Worm (Caenorhabditis elegans) whole organism, L2 larva: Measurements from ENCODE around the gene F16G10.10.
A peak's percentile ranks its signal among the peaks of the same experiment; 100 is the strongest.

Experiments
- C34F6.9 ChIP-seq: fragments of 150-350 bp; optimal IDR thresholded peaks from 2 replicates; lab custom pipeline; 2014; ENCODE audit warnings: missing biosample characterization, missing genetic modification characterization
- R02D3.7 ChIP-seq: fragments of 150-350 bp; optimal IDR thresholded peaks from 2 replicates; lab custom pipeline; 2014; ENCODE audit warnings: missing biosample characterization, missing genetic modification characterization
- Y55F3AM.14 ChIP-seq: fragments of 200-800 bp; sonication (Bioruptor generic); optimal IDR thresholded peaks from 2 replicates; lab custom pipeline; 2018; ENCODE audit warnings: mild to moderate bottlenecking, missing genetic modification characterization, missing compliant biosample characterization
- ZK546.5 ChIP-seq: sonication (generic microtip); optimal IDR thresholded peaks from 2 replicates; lab custom pipeline; 2017; ENCODE audit warnings: missing biosample characterization, missing genetic modification characterization
- alr-1 ChIP-seq: fragments of 150-350 bp; optimal IDR thresholded peaks from 2 replicates; lab custom pipeline; 2014; ENCODE audit warnings: missing biosample characterization, missing genetic modification characterization
- aly-2 ChIP-seq: fragments of 150-350 bp; optimal IDR thresholded peaks from 2 replicates; lab custom pipeline; 2014; ENCODE audit warnings: missing biosample characterization, missing genetic modification characterization
- ceh-16 ChIP-seq: fragments of 150-350 bp; optimal IDR thresholded peaks from 2 replicates; lab custom pipeline; 2014; ENCODE audit warnings: missing biosample characterization, missing genetic modification characterization
- crh-2 ChIP-seq: sonication (generic microtip); optimal IDR thresholded peaks from 2 replicates; lab custom pipeline; 2017; ENCODE audit warnings: missing biosample characterization, missing genetic modification characterization
- dmd-4 ChIP-seq: sonication (generic microtip); optimal IDR thresholded peaks from 2 replicates; lab custom pipeline; 2017; ENCODE audit warnings: missing biosample characterization, missing genetic modification characterization
- egl-27 ChIP-seq: sonication (generic microtip); optimal IDR thresholded peaks from 3 replicates; lab custom pipeline; 2017; ENCODE audit warnings: missing biosample characterization, missing genetic modification reagents, missing genetic modification characterization
- elt-3 ChIP-seq: sonication (generic microtip); optimal IDR thresholded peaks from 2 replicates; lab custom pipeline; 2017; ENCODE audit warnings: missing biosample characterization, missing genetic modification characterization
- fos-1 ChIP-seq: fragments of 150-350 bp; optimal IDR thresholded peaks from 2 replicates; lab custom pipeline; 2014; ENCODE audit warnings: missing biosample characterization, missing genetic modification characterization
- gmeb-1 ChIP-seq: fragments of 150-350 bp; optimal IDR thresholded peaks from 2 replicates; lab custom pipeline; 2014; ENCODE audit warnings: missing biosample characterization, missing genetic modification characterization
- lin-11 ChIP-seq: fragments of 150-350 bp; sonication (generic microtip); optimal IDR thresholded peaks from 2 replicates; lab custom pipeline; 2014; ENCODE audit warnings: missing biosample characterization, missing genetic modification characterization, inconsistent platforms, mixed read lengths
- lin-13 ChIP-seq: fragments of 150-350 bp; optimal IDR thresholded peaks from 2 replicates; lab custom pipeline; 2014; ENCODE audit warnings: missing biosample characterization, missing genetic modification reagents, missing genetic modification characterization
- lin-39 ChIP-seq: fragments of 150-350 bp; optimal IDR thresholded peaks from 2 replicates; lab custom pipeline; 2014; ENCODE audit warnings: missing biosample characterization, missing genetic modification reagents, missing genetic modification characterization
- lsy-2 ChIP-seq, 2 experiments: fragments of 150-350 bp in 1 of 2; sonication (generic microtip) in 1 of 2; optimal IDR thresholded peaks; 2 replicates each; lab custom pipeline; 2014 to 2017; ENCODE audit warnings: missing biosample characterization in 2 of 2, missing genetic modification characterization in 2 of 2
- mdl-1 ChIP-seq, 2 experiments: fragments of 150-350 bp in 1 of 2; sonication (generic microtip) in 1 of 2; optimal IDR thresholded peaks; 2 replicates each; lab custom pipeline; 2017; ENCODE audit warnings: missing biosample characterization in 2 of 2, missing genetic modification characterization in 2 of 2
- nhr-10 ChIP-seq: sonication (generic microtip); optimal IDR thresholded peaks from 2 replicates; lab custom pipeline; 2017; ENCODE audit warnings: missing biosample characterization, missing genetic modification characterization
- nhr-129 ChIP-seq: fragments of 150-350 bp; optimal IDR thresholded peaks from 2 replicates; lab custom pipeline; 2014; ENCODE audit warnings: missing biosample characterization, missing genetic modification characterization
- nhr-21 ChIP-seq: fragments of 150-350 bp; optimal IDR thresholded peaks from 2 replicates; lab custom pipeline; 2014; ENCODE audit warnings: missing biosample characterization, missing genetic modification characterization
- nhr-23 ChIP-seq: fragments of 150-350 bp; optimal IDR thresholded peaks from 2 replicates; lab custom pipeline; 2014; ENCODE audit warnings: missing biosample characterization, missing genetic modification reagents, missing genetic modification characterization
- nhr-237 ChIP-seq: fragments of 150-350 bp; optimal IDR thresholded peaks from 2 replicates; lab custom pipeline; 2014; ENCODE audit warnings: missing biosample characterization, missing genetic modification characterization
- nhr-77 ChIP-seq: fragments of 150-350 bp; optimal IDR thresholded peaks from 2 replicates; lab custom pipeline; 2014; ENCODE audit warnings: missing biosample characterization, missing genetic modification characterization
- sem-4 ChIP-seq: fragments of 150-350 bp; optimal IDR thresholded peaks from 2 replicates; lab custom pipeline; 2014; ENCODE audit warnings: missing biosample characterization, missing genetic modification reagents, missing genetic modification characterization
- skn-1 ChIP-seq: sonication (generic microtip); optimal IDR thresholded peaks from 2 replicates; lab custom pipeline; 2017; ENCODE audit warnings: missing biosample characterization, missing genetic modification characterization
- sma-9 ChIP-seq, 2 experiments: fragments of 150-350 bp in 1 of 2; sonication (generic microtip) in 1 of 2; optimal IDR thresholded peaks; 2 replicates each; lab custom pipeline; 2014 to 2016; ENCODE audit warnings: missing genetic modification characterization in 2 of 2, mild to moderate bottlenecking in 1 of 2, missing biosample characterization in 1 of 2, missing compliant biosample characterization in 1 of 2, missing genetic modification reagents in 1 of 2, moderate library complexity in 1 of 2
- unc-39 ChIP-seq: fragments of 150-350 bp; optimal IDR thresholded peaks from 2 replicates; lab custom pipeline; 2014; ENCODE audit warnings: missing biosample characterization, missing genetic modification characterization
- zag-1 ChIP-seq: fragments of 150-350 bp; optimal IDR thresholded peaks from 2 replicates; lab custom pipeline; 2014; ENCODE audit warnings: missing biosample characterization, missing genetic modification characterization
- ztf-1 ChIP-seq: fragments of 200-800 bp; sonication (Bioruptor generic); conservative IDR thresholded peaks from 2 replicates; pipeline ENCODE4 v1.3.6; 2022; ENCODE audit warnings: missing genetic modification characterization, missing compliant biosample characterization
- ztf-11 ChIP-seq: sonication (generic microtip); optimal IDR thresholded peaks from 2 replicates; lab custom pipeline; 2017; ENCODE audit warnings: missing biosample characterization, missing genetic modification characterization
- ztf-4 ChIP-seq: fragments of 150-350 bp; optimal IDR thresholded peaks from 2 replicates; lab custom pipeline; 2014; ENCODE audit warnings: missing biosample characterization, missing genetic modification characterization

The F16G10.10 gene

ce11 chrII:2417889-2418288, 27.1 kb upstream of the F16G10.10 start, which contains the start of the genes F42G2.5 and F42G2.7:
F42G2.5 (minus strand) TSS chrII:2417989.
F42G2.7 (plus strand) TSS chrII:2418158.
- TF ChIP-seq lin-11 (no peak), nhr-21 (tag; lab: Kevin White, UChicago) (no peak), elt-3 (tag; lab: Kevin White, UChicago) (no peak), Y55F3AM.14 (no peak), fos-1 (tag; lab: Kevin White, UChicago) (peak; percentile 32), gmeb-1 (tag; lab: Kevin White, UChicago) (peak; percentile 5), nhr-23 (tag; lab: Kevin White, UChicago) (no peak), egl-27 (tag; lab: Kevin White, UChicago) (no peak)

ce11 chrII:2415439-2415838, 24.7 kb upstream of the F16G10.10 start, which contains the start of gene fbxa-4:
fbxa-4 (minus strand) TSS chrII:2415531.
- no peak for TF ChIP-seq mdl-1 (tag; optimal IDR thresholded peaks at IDR 0.05; lab: Kevin White, UChicago)
- TF ChIP-seq gmeb-1 (tag; lab: Kevin White, UChicago), result peak; percentile 6
- TF ChIP-seq fos-1 (tag; lab: Kevin White, UChicago), result peak; percentile 37
- TF ChIP-seq crh-2 (tag; lab: Kevin White, UChicago), result peak; percentile 5

ce11 chrII:2412649-2413048, 21.9 kb upstream of the F16G10.10 start, which contains the start of gene fbxa-182:
fbxa-182 (minus strand) TSS chrII:2412749.
- TF ChIP-seq sem-4 (tag; lab: Kevin White, UChicago), result no peak
- TF ChIP-seq lin-13 (GFP tag; lab: Kevin White, UChicago), result no peak
- TF ChIP-seq ztf-11 (tag; lab: Kevin White, UChicago), result no peak
- TF ChIP-seq zag-1 (tag; lab: Kevin White, UChicago), result no peak
- TF ChIP-seq crh-2 (tag; lab: Kevin White, UChicago), result no peak
- TF ChIP-seq aly-2, result no peak

- TF ChIP-seq nhr-10 (tag; lab: Kevin White, UChicago) (no peak), lsy-2 (tag; optimal IDR thresholded peaks at IDR 0.05; lab: Kevin White, UChicago) (no peak)
Observed at ce11 chrII:2411555-2411954, 20.8 kb upstream of the F16G10.10 start.

- TF ChIP-seq C34F6.9 (no peak), nhr-21 (tag; lab: Kevin White, UChicago) (no peak), sma-9 (GFP tag; optimal IDR thresholded peaks at IDR 0.05; lab: Kevin White, UChicago) (no peak), sma-9 (tag; optimal IDR thresholded peaks at IDR 0.05; lab: Kevin White, UChicago) (no peak), fos-1 (tag; lab: Kevin White, UChicago) (no peak), nhr-77 (tag; lab: Kevin White, UChicago) (no peak), lin-39 (tag; lab: Kevin White, UChicago) (no peak), nhr-129 (no peak), mdl-1 (tag; optimal IDR thresholded peaks at IDR 0.05; lab: Kevin White, UChicago) (no peak), egl-27 (tag; lab: Kevin White, UChicago) (no peak), lin-11 (no peak), ztf-1 (no peak), elt-3 (tag; lab: Kevin White, UChicago) (no peak), ceh-16 (tag; lab: Kevin White, UChicago) (no peak), dmd-4 (tag; lab: Kevin White, UChicago) (no peak), ztf-4 (tag; lab: Kevin White, UChicago) (no peak), crh-2 (tag; lab: Kevin White, UChicago) (no peak), ZK546.5 (tag; lab: Kevin White, UChicago) (no peak)
Observed at ce11 chrII:2411093-2411492, 20.3 kb upstream of the F16G10.10 start.

ce11 chrII:2403984-2404383, 13.2 kb upstream of the F16G10.10 start, which contains the start of gene F16G10.1:
F16G10.1 (plus strand) TSS chrII:2404284.
- TF ChIP-seq alr-1 (tag; lab: Kevin White, UChicago) (no peak), zag-1 (tag; lab: Kevin White, UChicago) (no peak), nhr-237 (tag; lab: Kevin White, UChicago) (no peak), skn-1 (tag; lab: Kevin White, UChicago) (no peak), lin-11 (no peak), R02D3.7 (no peak), unc-39 (no peak), aly-2 (no peak)
